Fruit fly (Drosophila melanogaster): Measurements from ENCODE around the gene CG13026.

CG13026 gene

dm6 chr3L:16749726-16750125 lies 23.8 kb upstream of the CG13026 start (continued):
- no peak for TF ChIP-seq Eip93F (GFP tag; optimal IDR thresholded peaks at IDR 0.05)
- no peak for TF ChIP-seq Sox102F (GFP tag; optimal IDR thresholded peaks at IDR 0.05)
- peak; percentile 61 for TF ChIP-seq spab (GFP tag; optimal IDR thresholded peaks at IDR 0.05)
- no peak for TF ChIP-seq CG6792 (GFP tag; optimal IDR thresholded peaks at IDR 0.05)
- peak; percentile 60; the same call in 1 of the 2 replicates for TF ChIP-seq CG15336 (GFP tag; IDR thresholded peaks at IDR 0.05)
- TF ChIP-seq Smox (GFP tag; optimal IDR thresholded peaks at IDR 0.05) = no peak
- peak; percentile 42 for TF ChIP-seq OdsH (GFP tag; optimal IDR thresholded peaks at IDR 0.05)
- no peak for TF ChIP-seq CG1621 (tag; optimal IDR thresholded peaks at IDR 0.05)
- TF ChIP-seq CG3919 (GFP tag; optimal IDR thresholded peaks at IDR 0.05) = peak; percentile 66
- peak; percentile 19 for TF ChIP-seq CG4318 (GFP tag; optimal IDR thresholded peaks at IDR 0.05)
- peak; percentile 55; the same call in 2 of the 3 replicates for TF ChIP-seq CG8119 (GFP tag; IDR thresholded peaks at IDR 0.05)
- TF ChIP-seq CG10631 (GFP tag; optimal IDR thresholded peaks at IDR 0.05) = peak; percentile 65
- TF ChIP-seq Met (GFP tag; optimal IDR thresholded peaks at IDR 0.05) = no peak
- TF ChIP-seq Sox15 (GFP tag; optimal IDR thresholded peaks at IDR 0.05) = no peak

dm6 chr3L:16748343-16748742 lies 22.4 kb upstream of the CG13026 start:
- peak; percentile 33 to 35 for TF ChIP-seq ss (GFP tag; optimal IDR thresholded peaks at IDR 0.05)
- TF ChIP-seq Ets21C (GFP tag; optimal IDR thresholded peaks at IDR 0.05) = no peak
- TF ChIP-seq CG6808 (GFP tag; optimal IDR thresholded peaks at IDR 0.05) = peak; percentile 38
- TF ChIP-seq fd85E (GFP tag; optimal IDR thresholded peaks at IDR 0.05) = no peak
- TF ChIP-seq dsx (GFP tag; optimal IDR thresholded peaks at IDR 0.05; ENCODE audit: poor library complexity, severe bottlenecking) = peak; percentile 55
- peak; percentile 38 for TF ChIP-seq CG34406 (GFP tag; optimal IDR thresholded peaks at IDR 0.05)
- TF ChIP-seq cyc (GFP tag; optimal IDR thresholded peaks at IDR 0.05) = peak; percentile 28
- no peak for TF ChIP-seq CG7368 (GFP tag; optimal IDR thresholded peaks at IDR 0.05)
- TF ChIP-seq CG3032 (tag; optimal IDR thresholded peaks at IDR 0.05) = peak; percentile 60
- TF ChIP-seq CG4318 (GFP tag; optimal IDR thresholded peaks at IDR 0.05) = peak; percentile 61
- TF ChIP-seq esn (GFP tag; optimal IDR thresholded peaks at IDR 0.05) = peak; percentile 59
- TF ChIP-seq Eip93F (GFP tag; optimal IDR thresholded peaks at IDR 0.05) = no peak
- TF ChIP-seq Gug (GFP tag; IDR thresholded peaks at IDR 0.05) = no peak
- TF ChIP-seq topi (GFP tag; optimal IDR thresholded peaks at IDR 0.05) = peak; percentile 45
- TF ChIP-seq Ets96B (tag; optimal IDR thresholded peaks at IDR 0.05) = peak; percentile 51
- no peak for TF ChIP-seq CG8319 (GFP tag; optimal IDR thresholded peaks at IDR 0.05)
- peak; percentile 61 for TF ChIP-seq net (GFP tag; optimal IDR thresholded peaks at IDR 0.05)
- TF ChIP-seq vri (GFP tag; optimal IDR thresholded peaks at IDR 0.05) = no peak
- TF ChIP-seq fkh (GFP tag; optimal IDR thresholded peaks at IDR 0.05) = no peak
- TF ChIP-seq CG8119 (GFP tag; IDR thresholded peaks at IDR 0.05) = peak; percentile 73; the same call in 2 of the 3 replicates
- peak in 1 of 2 experiments; percentile 70 for TF ChIP-seq salr (GFP tag; optimal IDR thresholded peaks at IDR 0.05)
- TF ChIP-seq CG1621 (tag; optimal IDR thresholded peaks at IDR 0.05) = no peak
- peak; percentile 48 for TF ChIP-seq Met (GFP tag; optimal IDR thresholded peaks at IDR 0.05)
- peak; percentile 30 for TF ChIP-seq CG8632 (GFP tag; optimal IDR thresholded peaks at IDR 0.05)
- peak; percentile 55 for TF ChIP-seq CG10631 (GFP tag; optimal IDR thresholded peaks at IDR 0.05)
- peak; percentile 44 for TF ChIP-seq acj6 (GFP tag; optimal IDR thresholded peaks at IDR 0.05)
- TF ChIP-seq CG15336 (GFP tag; IDR thresholded peaks at IDR 0.05) = peak; percentile 74
- no peak for TF ChIP-seq Hr38 (GFP tag; optimal IDR thresholded peaks at IDR 0.05)
- peak; percentile 40 for TF ChIP-seq lz (GFP tag; optimal IDR thresholded peaks at IDR 0.05)
- no peak for TF ChIP-seq CG6854 (GFP tag; optimal IDR thresholded peaks at IDR 0.05)
- TF ChIP-seq Blimp-1 (GFP tag; optimal IDR thresholded peaks at IDR 0.05) = no peak
- peak; percentile 83 for TF ChIP-seq CG32006 (GFP tag; optimal IDR thresholded peaks at IDR 0.05)
- TF ChIP-seq CG6163 (GFP tag; IDR thresholded peaks at IDR 0.05) = 0 out of 3 replicates have a peak, but pooled peaks have one; percentile 12
- TF ChIP-seq CG11902 (GFP tag; optimal IDR thresholded peaks at IDR 0.05) = no peak
- no peak for TF ChIP-seq Sox15 (GFP tag; optimal IDR thresholded peaks at IDR 0.05)
- TF ChIP-seq Hr4 (GFP tag; optimal IDR thresholded peaks at IDR 0.05) = peak; percentile 72
- no peak for TF ChIP-seq CG9139 (GFP tag; optimal IDR thresholded peaks at IDR 0.05)
- TF ChIP-seq dac (GFP tag; optimal IDR thresholded peaks at IDR 0.05) = no peak
- TF ChIP-seq Eip78C (GFP tag) = peak; percentile 81
- TF ChIP-seq CG11294 (GFP tag; IDR thresholded peaks at IDR 0.05) = no peak
- peak; percentile 38 for TF ChIP-seq CG6792 (GFP tag; optimal IDR thresholded peaks at IDR 0.05)
- peak; percentile 63 for TF ChIP-seq OdsH (GFP tag; optimal IDR thresholded peaks at IDR 0.05)
- peak; percentile 36 for TF ChIP-seq fd59A (GFP tag; optimal IDR thresholded peaks at IDR 0.05)
- peak; percentile 31 for TF ChIP-seq CG31627 (GFP tag; optimal IDR thresholded peaks at IDR 0.05)

Measured in whole organism, prepupa.